Worm (Caenorhabditis elegans) whole organism, mixed stage, embryonic: ENCODE results near the gene F55B11.3.
"Not testable (repeated sequence)": the region's sequence is repeated elsewhere in the genome, so short reads cannot be mapped to it uniquely, and the experiment has no call there.

ENCODE experiments used
- blmp-1 ChIP-seq: fragments of 150-350 bp; optimal IDR thresholded peaks from 2 replicates; lab custom pipeline; 2014; ENCODE audit warnings: missing biosample characterization, missing genetic modification characterization
- lsy-2 ChIP-seq: fragments of 150-350 bp; optimal IDR thresholded peaks from 2 replicates; lab custom pipeline; 2014; ENCODE audit warnings: missing biosample characterization, missing genetic modification characterization
- snpc-4 ChIP-seq: fragments of 150-350 bp; optimal IDR thresholded peaks from 2 replicates; lab custom pipeline; 2014; ENCODE audit warnings: missing biosample characterization, missing genetic modification characterization
- unc-120 ChIP-seq: sonication (generic microtip); optimal IDR thresholded peaks from 2 replicates; lab custom pipeline; 2017; ENCODE audit warnings: missing genetic modification characterization, missing compliant biosample characterization; ENCODE audit not compliant: poor library complexity, severe bottlenecking
- unc-62 ChIP-seq: fragments of 150-350 bp; optimal IDR thresholded peaks from 2 replicates; lab custom pipeline; 2014; ENCODE audit warnings: missing biosample characterization, missing genetic modification reagents, missing genetic modification characterization
- ztf-11 ChIP-seq: fragments of 150-350 bp; optimal IDR thresholded peaks from 2 replicates; lab custom pipeline; 2014; ENCODE audit warnings: missing biosample characterization, missing genetic modification characterization

ce11 chrIV:14460673-14461240 lies 36.3 kb downstream of the F55B11.3 start:
- not testable (repeated sequence) for TF ChIP-seq ztf-11 (tag; lab: Kevin White, UChicago); unc-120 (tag; lab: Kevin White, UChicago); unc-62 (GFP tag; lab: Kevin White, UChicago); snpc-4 (tag; lab: Kevin White, UChicago); blmp-1 (tag; lab: Kevin White, UChicago); lsy-2 (tag; lab: Kevin White, UChicago)
